Fruit fly (Drosophila melanogaster): ENCODE results near the gene CG6769.

Gene CG6769

DNA sequence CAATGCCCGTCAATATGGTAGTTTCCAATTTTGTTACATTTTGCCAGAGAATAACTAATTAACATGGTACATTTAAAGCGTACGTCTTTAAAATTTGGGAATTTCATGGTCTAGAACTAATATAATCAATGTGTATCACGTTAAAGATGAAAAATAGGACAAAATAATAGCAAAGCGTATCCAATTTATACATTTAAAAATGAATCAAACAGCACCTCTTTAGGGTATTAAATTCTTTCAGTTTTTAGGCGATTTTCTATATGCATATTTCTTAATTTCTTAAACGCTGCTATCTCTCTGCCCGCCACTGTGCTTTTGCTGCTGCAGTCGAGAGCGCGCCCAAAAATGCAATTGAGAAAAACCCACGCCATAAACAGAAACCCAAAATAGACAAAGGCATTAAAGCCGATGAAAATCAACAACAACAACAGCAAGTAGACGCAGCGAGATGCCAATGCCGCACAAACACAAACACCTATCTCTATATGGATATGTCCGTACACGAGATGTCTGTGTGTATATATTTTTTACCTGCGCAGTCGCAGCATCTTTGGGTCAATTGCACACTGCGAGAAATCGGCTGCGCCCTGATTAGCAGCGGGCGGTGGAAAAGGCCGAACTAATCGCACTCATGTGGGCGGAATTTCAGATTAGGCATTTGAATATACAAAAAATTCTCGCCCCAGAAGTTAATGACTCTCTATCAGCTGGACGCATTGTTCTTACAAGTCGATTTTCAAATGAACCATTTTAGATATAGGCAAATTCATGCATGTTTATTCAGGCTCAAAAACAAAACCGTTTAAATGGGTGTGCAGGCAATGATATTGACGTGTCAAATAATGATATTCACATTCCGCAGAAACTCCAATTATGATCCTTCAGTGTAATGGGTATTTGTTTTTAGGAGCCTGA lies 31.5 kb upstream of the CG6769 start:
- TF ChIP-seq E2f1 (GFP tag; IDR thresholded peaks at IDR 0.05), result 0 out of 2 replicates have a peak, but pooled peaks have one; percentile 17
- TF ChIP-seq gem (tag; optimal IDR thresholded peaks at IDR 0.05), result peak; percentile 84
- 0 out of 2 replicates have a peak, but pooled peaks have one; percentile 26 for TF ChIP-seq H2.0 (GFP tag; IDR thresholded peaks at IDR 0.05)
- TF ChIP-seq Camta (GFP tag; optimal IDR thresholded peaks at IDR 0.05), result peak; percentile 52
- TF ChIP-seq CG13775 (GFP tag; optimal IDR thresholded peaks at IDR 0.05), result peak; percentile 55
- TF ChIP-seq sob (GFP tag; IDR thresholded peaks at IDR 0.05), result no peak; the same call in 1 of the 2 replicates
- TF ChIP-seq wor (GFP tag; IDR thresholded peaks at IDR 0.05), result peak; percentile 42; the same call in 1 of the 2 replicates
- TF ChIP-seq CG12155 (GFP tag; optimal IDR thresholded peaks at IDR 0.05), result no peak
- TF ChIP-seq zf30C (GFP tag; optimal IDR thresholded peaks at IDR 0.05), result peak; percentile 96
- no peak for TF ChIP-seq CG13624 (GFP tag; optimal IDR thresholded peaks at IDR 0.05)
- TF ChIP-seq run (tag; optimal IDR thresholded peaks at IDR 0.05), result peak; percentile 39
- peak; percentile 34 for TF ChIP-seq CG30431 (GFP tag; optimal IDR thresholded peaks at IDR 0.05)
- TF ChIP-seq Hsf (GFP tag; optimal IDR thresholded peaks at IDR 0.05), result peak; percentile 42
- TF ChIP-seq HLHmδ (GFP tag; optimal IDR thresholded peaks at IDR 0.05), result no peak
- TF ChIP-seq yki (optimal IDR thresholded peaks at IDR 0.05), result peak; percentile 5
- no peak for TF ChIP-seq CG8089 (GFP tag; optimal IDR thresholded peaks at IDR 0.05)
- peak; percentile 66 for TF ChIP-seq kni (GFP tag; optimal IDR thresholded peaks at IDR 0.05)
- peak; percentile 51 for TF ChIP-seq jing (GFP tag; optimal IDR thresholded peaks at IDR 0.05)
- TF ChIP-seq seq (GFP tag; IDR thresholded peaks at IDR 0.05), result peak; percentile 14; the same call in 1 of the 2 replicates
- 0 out of 3 replicates have a peak, but pooled peaks have one; percentile 5 for TF ChIP-seq Mrtf (GFP tag; IDR thresholded peaks at IDR 0.05)
- TF ChIP-seq Eip74EF (GFP tag; optimal IDR thresholded peaks at IDR 0.05), result peak in 1 of 2 experiments; percentile 71
- TF ChIP-seq gce (GFP tag; IDR thresholded peaks at IDR 0.05), result no peak
- TF ChIP-seq Lhr (GFP tag; optimal IDR thresholded peaks at IDR 0.05), result peak; percentile 70
- peak; percentile 80 for TF ChIP-seq p53 (GFP tag; optimal IDR thresholded peaks at IDR 0.05)
- no peak for TF ChIP-seq CG9215 (GFP tag; IDR thresholded peaks at IDR 0.05)
- TF ChIP-seq tio (GFP tag; optimal IDR thresholded peaks at IDR 0.05), result peak; percentile 44
- TF ChIP-seq stc (GFP tag; IDR thresholded peaks at IDR 0.05), result no peak
- TF ChIP-seq Max (GFP tag; optimal IDR thresholded peaks at IDR 0.05), result peak; percentile 26
- peak; percentile 50 for TF ChIP-seq Blimp-1 (GFP tag; optimal IDR thresholded peaks at IDR 0.05)
- peak; percentile 10 for TF ChIP-seq kay (GFP tag; optimal IDR thresholded peaks at IDR 0.05)
- peak; percentile 6 for TF ChIP-seq CG18764 (GFP tag; optimal IDR thresholded peaks at IDR 0.05)
- no peak for TF ChIP-seq Trl (optimal IDR thresholded peaks at IDR 0.05)
- peak; percentile 10 for TF ChIP-seq Trl (GFP tag; optimal IDR thresholded peaks at IDR 0.05)
- peak; percentile 75 for TF ChIP-seq CG8924 (tag; optimal IDR thresholded peaks at IDR 0.05)
- peak; percentile 15 for TF ChIP-seq CG33213 (GFP tag; optimal IDR thresholded peaks at IDR 0.05)
- TF ChIP-seq row (GFP tag; IDR thresholded peaks at IDR 0.05), result no peak; the same call in 1 of the 3 replicates
- TF ChIP-seq Dip3 (GFP tag; optimal IDR thresholded peaks at IDR 0.05), result no peak
- TF ChIP-seq Jarid2 (GFP tag; optimal IDR thresholded peaks at IDR 0.05), result peak; percentile 15
- peak; percentile 26 to 36 for TF ChIP-seq Pdp1 (GFP tag; optimal IDR thresholded peaks at IDR 0.05)
- peak; percentile 40 for TF ChIP-seq CG16863 (GFP tag; optimal IDR thresholded peaks at IDR 0.05)
- no peak for TF ChIP-seq tna (GFP tag; IDR thresholded peaks at IDR 0.05; ENCODE audit: partially characterized antibody)
- TF ChIP-seq scrt (GFP tag; optimal IDR thresholded peaks at IDR 0.05), result no peak
- no peak for TF ChIP-seq ems (GFP tag; optimal IDR thresholded peaks at IDR 0.05)
- no peak for TF ChIP-seq Ada2b (GFP tag; IDR thresholded peaks at IDR 0.05)
- TF ChIP-seq mirr (GFP tag; optimal IDR thresholded peaks at IDR 0.05), result no peak
- TF ChIP-seq Doc3 (GFP tag; IDR thresholded peaks at IDR 0.05; ENCODE audit: partially characterized antibody), result no peak
- peak; percentile 22; the same call in 1 of the 2 replicates for TF ChIP-seq lmd (GFP tag; IDR thresholded peaks at IDR 0.05)
- peak in 1 of 2 experiments; percentile 74 for TF ChIP-seq Hr51 (GFP tag; optimal IDR thresholded peaks at IDR 0.05)
- TF ChIP-seq pho (GFP tag; optimal IDR thresholded peaks at IDR 0.05), result no peak

All from whole organism, embryonic.